Worm (Caenorhabditis elegans) whole organism, L4 larva: ENCODE data around the gene cyp-25A1.
"Not testable (repeated sequence)": the region's sequence is repeated elsewhere in the genome, so short reads cannot be mapped to it uniquely, and the experiment has no call there.

Experiments
- D1046.2 ChIP-seq: fragments of 200-800 bp; sonication (Bioruptor generic); IDR thresholded peaks from 2 replicates; pipeline ENCODE4 v1.3.6; 2022; ENCODE audit warnings: missing genetic modification characterization, missing compliant biosample characterization
- F26F4.8 ChIP-seq: fragments of 200-800 bp; sonication (Bioruptor generic); conservative IDR thresholded peaks from 2 replicates; pipeline ENCODE4 v1.3.6; 2022; ENCODE audit warnings: missing genetic modification characterization, missing compliant biosample characterization
- T20F7.1 ChIP-seq: fragments of 200-800 bp; sonication (Bioruptor generic); optimal IDR thresholded peaks from 2 replicates; lab custom pipeline; 2018; ENCODE audit warnings: mild to moderate bottlenecking, missing genetic modification characterization, missing compliant biosample characterization
- Y105C5A.15 ChIP-seq: fragments of 200-800 bp; sonication (Bioruptor generic); IDR thresholded peaks from 2 replicates; pipeline ENCODE4 v1.3.6; 2022; ENCODE audit warnings: missing genetic modification characterization, missing compliant biosample characterization
- Y48G9A.11 ChIP-seq: fragments of 200-800 bp; sonication (Bioruptor generic); IDR thresholded peaks from 2 replicates; pipeline ENCODE4 v1.3.6; 2022; ENCODE audit warnings: missing genetic modification reagents, missing genetic modification characterization, missing compliant biosample characterization
- ZK337.2 ChIP-seq: fragments of 200-800 bp; sonication (Bioruptor generic); IDR thresholded peaks from 2 replicates; pipeline ENCODE4 v1.3.6; 2022; ENCODE audit warnings: missing genetic modification reagents, missing genetic modification characterization, missing compliant biosample characterization
- aly-2 ChIP-seq: sonication (generic microtip); optimal IDR thresholded peaks from 2 replicates; lab custom pipeline; 2018; ENCODE audit warnings: missing biosample characterization, missing genetic modification characterization
- arid-1 ChIP-seq: fragments of 200-800 bp; sonication (Bioruptor generic); conservative IDR thresholded peaks from 2 replicates; pipeline ENCODE4 v1.3.6; 2022; ENCODE audit warnings: missing genetic modification reagents, missing genetic modification characterization, missing compliant biosample characterization
- ceh-20 ChIP-seq: fragments of 200-800 bp; sonication (Bioruptor generic); IDR thresholded peaks from 2 replicates; pipeline ENCODE4 v1.3.6; 2022; ENCODE audit warnings: missing genetic modification reagents, missing genetic modification characterization, missing compliant biosample characterization
- ctbp-1 ChIP-seq: fragments of 200-800 bp; sonication (Bioruptor generic); IDR thresholded peaks from 2 replicates; pipeline ENCODE4 v1.3.6; 2022; ENCODE audit warnings: missing genetic modification reagents, missing genetic modification characterization, missing compliant biosample characterization
- dmd-8 ChIP-seq: fragments of 200-800 bp; sonication (Bioruptor generic); IDR thresholded peaks from 2 replicates; pipeline ENCODE4 v1.3.6; 2022; ENCODE audit warnings: missing genetic modification characterization, missing compliant biosample characterization
- dmd-9 ChIP-seq: fragments of 200-800 bp; sonication (Bioruptor generic); IDR thresholded peaks from 2 replicates; pipeline ENCODE4 v1.3.6; 2022; ENCODE audit warnings: missing genetic modification reagents, missing genetic modification characterization, missing compliant biosample characterization
- egl-43 ChIP-seq: fragments of 200-800 bp; sonication (Bioruptor generic); IDR thresholded peaks from 2 replicates; pipeline ENCODE4 v1.3.6; 2022; ENCODE audit warnings: missing genetic modification reagents, missing genetic modification characterization, missing compliant biosample characterization
- fkh-10 ChIP-seq: fragments of 150-350 bp; optimal IDR thresholded peaks from 2 replicates; lab custom pipeline; 2014; ENCODE audit warnings: missing biosample characterization, missing genetic modification reagents, missing genetic modification characterization
- hif-1 ChIP-seq, 2 experiments: sonication (generic microtip); optimal IDR thresholded peaks; 2 replicates each; lab custom pipeline; 2016 to 2017; ENCODE audit warnings: missing compliant biosample characterization in 2 of 2, missing genetic modification characterization in 2 of 2, missing genetic modification reagents in 2 of 2, missing genotype in 2 of 2, mild to moderate bottlenecking in 1 of 2
- hlh-11 ChIP-seq: fragments of 200-800 bp; sonication (Bioruptor generic); optimal IDR thresholded peaks from 2 replicates; lab custom pipeline; 2018; ENCODE audit warnings: mild to moderate bottlenecking, missing genetic modification characterization, missing compliant biosample characterization
- hmg-1.1 ChIP-seq: fragments of 200-800 bp; sonication (Bioruptor generic); IDR thresholded peaks from 2 replicates; pipeline ENCODE4 v1.3.6; 2022; ENCODE audit warnings: missing genetic modification reagents, missing genetic modification characterization, missing compliant biosample characterization
- lim-7 ChIP-seq: fragments of 200-800 bp; sonication (Bioruptor generic); IDR thresholded peaks from 2 replicates; pipeline ENCODE4 v1.3.6; 2022; ENCODE audit warnings: missing genetic modification characterization, missing compliant biosample characterization
- lin-1 ChIP-seq: fragments of 200-800 bp; sonication (Bioruptor generic); IDR thresholded peaks from 2 replicates; pipeline ENCODE4 v1.3.6; 2022; ENCODE audit warnings: missing genetic modification reagents, missing genetic modification characterization, missing compliant biosample characterization
- lin-38 ChIP-seq: fragments of 200-800 bp; sonication (Bioruptor generic); IDR thresholded peaks from 2 replicates; pipeline ENCODE4 v1.3.6; 2022; ENCODE audit warnings: missing genetic modification reagents, missing genetic modification characterization, missing compliant biosample characterization
- lsy-2 ChIP-seq, 2 experiments: fragments of 150-350 bp in 1 of 2; sonication (generic microtip) in 1 of 2; optimal IDR thresholded peaks; 2 replicates each; lab custom pipeline; 2014 to 2017; ENCODE audit warnings: missing biosample characterization in 2 of 2, missing genetic modification characterization in 2 of 2
- nhr-10 ChIP-seq: fragments of 150-350 bp; optimal IDR thresholded peaks from 2 replicates; lab custom pipeline; 2014; ENCODE audit warnings: missing biosample characterization, missing genetic modification characterization
- nhr-102 ChIP-seq: sonication (generic microtip); optimal IDR thresholded peaks from 2 replicates; lab custom pipeline; 2016; ENCODE audit warnings: mild to moderate bottlenecking, missing genetic modification characterization, moderate library complexity, missing compliant biosample characterization
- nhr-11 ChIP-seq: fragments of 150-350 bp; optimal IDR thresholded peaks from 2 replicates; lab custom pipeline; 2014; ENCODE audit warnings: missing biosample characterization, missing genetic modification characterization
- nhr-28 ChIP-seq: fragments of 150-350 bp; optimal IDR thresholded peaks from 2 replicates; lab custom pipeline; 2014; ENCODE audit warnings: missing biosample characterization, missing genetic modification characterization
- nhr-6 ChIP-seq: fragments of 150-350 bp; optimal IDR thresholded peaks from 2 replicates; lab custom pipeline; 2014; ENCODE audit warnings: missing biosample characterization, missing genetic modification characterization
- pha-4 ChIP-seq, 2 experiments: fragments of 150-350 bp in 1 of 2; fragments of 200-800 bp in 1 of 2; sonication (Bioruptor generic) in 1 of 2; IDR thresholded peaks in 1 of 2; optimal IDR thresholded peaks in 1 of 2; 2 replicates each; pipeline versions ENCODE4 v1.3.6 to Lab custom; 2014 to 2022; ENCODE audit warnings: missing genetic modification characterization in 2 of 2, missing genetic modification reagents in 2 of 2, missing biosample characterization in 1 of 2, missing compliant biosample characterization in 1 of 2
- php-3 ChIP-seq: fragments of 200-800 bp; sonication (Bioruptor generic); IDR thresholded peaks from 2 replicates; pipeline ENCODE4 v1.3.6; 2022; ENCODE audit warnings: missing genetic modification reagents, missing genetic modification characterization, missing compliant biosample characterization
- set-16 ChIP-seq: fragments of 200-800 bp; sonication (Bioruptor generic); IDR thresholded peaks from 2 replicates; pipeline ENCODE4 v1.3.6; 2022; ENCODE audit warnings: missing genetic modification reagents, missing genetic modification characterization, missing compliant biosample characterization
- tag-97 ChIP-seq: fragments of 200-800 bp; sonication (Bioruptor generic); IDR thresholded peaks from 2 replicates; pipeline ENCODE4 v1.3.6; 2022; ENCODE audit warnings: missing genetic modification characterization, missing compliant biosample characterization
- unc-62 ChIP-seq, 3 experiments: fragments of 150-350 bp in 1 of 3; sonication (generic microtip); optimal IDR thresholded peaks in 2 of 3; peaks in 1 of 3; 1 replicate in 1 of 3; 2 replicates in 2 of 3; lab custom pipeline; 2014 to 2017; ENCODE audit warnings: missing biosample characterization in 3 of 3, missing genetic modification characterization in 3 of 3, missing genetic modification reagents in 3 of 3, missing genotype in 1 of 3
- vab-7 ChIP-seq: fragments of 200-800 bp; sonication (Bioruptor generic); IDR thresholded peaks from 2 replicates; pipeline ENCODE4 v1.3.6; 2022; ENCODE audit warnings: missing genetic modification reagents, missing genetic modification characterization, missing compliant biosample characterization
- zag-1 ChIP-seq: fragments of 150-350 bp; optimal IDR thresholded peaks from 2 replicates; lab custom pipeline; 2014; ENCODE audit warnings: missing biosample characterization, missing genetic modification characterization

cyp-25A1 gene

ce11 chrIII:3839635-3840034 lies 7.2 kb downstream of the cyp-25A1 start, which contains the start of gene cyp-25A3:
cyp-25A3 (minus strand) TSS chrIII:3839735.
- no peak for TF ChIP-seq fkh-10
- no peak for TF ChIP-seq hmg-1.1
- no peak for TF ChIP-seq nhr-10 (tag; lab: Kevin White, UChicago)
- no peak for TF ChIP-seq aly-2 (tag; lab: Kevin White, UChicago)
- TF ChIP-seq nhr-102 (tag; lab: Kevin White, UChicago), result no peak
- TF ChIP-seq dmd-9 (GFP tag; lab: Robert Waterston, UW), result no peak
- no peak for TF ChIP-seq nhr-11 (tag; lab: Kevin White, UChicago)
- peak; percentile 79 for TF ChIP-seq nhr-28

ce11 chrIII:3840279-3840678 lies 7.9 kb downstream of the cyp-25A1 start, which contains the start of gene C36A4.11:
C36A4.11 (plus strand) TSS chrIII:3840579.
- TF ChIP-seq nhr-6 (tag; lab: Kevin White, UChicago); hif-1 (tag; optimal IDR thresholded peaks at IDR 0.05; lab: Kevin White, UChicago); unc-62 (GFP tag; optimal IDR thresholded peaks at IDR 0.05 in 1 of 2; lab: Kevin White, UChicago); unc-62 (tag; optimal IDR thresholded peaks at IDR 0.05; lab: Kevin White, UChicago): not testable (repeated sequence)

- not testable (repeated sequence) for TF ChIP-seq zag-1 (tag; lab: Kevin White, UChicago); F26F4.8 (GFP tag; lab: Robert Waterston, UW); dmd-8
Measured at ce11 chrIII:3843514-3843913, 11.1 kb downstream of the cyp-25A1 start, which contains the start of gene C36A4.4. C36A4.4 (minus strand) TSS chrIII:3843614.

- TF ChIP-seq ctbp-1 (GFP tag; lab: Robert Waterston, UW) (0 out of 2 replicates have a peak, but pooled peaks have one; percentile 20), D1046.2 (GFP tag; lab: Robert Waterston, UW) (0 out of 2 replicates have a peak, but pooled peaks have one; percentile 56), dmd-8 (peak; percentile 57; the same call in 1 of the 2 replicates), arid-1 (GFP tag; lab: Robert Waterston, UW) (peak; percentile 29; the same call in 1 of the 2 replicates), lim-7 (GFP tag; lab: Robert Waterston, UW) (peak; percentile 54), pha-4 (GFP tag; IDR thresholded peaks at IDR 0.05; lab: Robert Waterston, UW) (0 out of 2 replicates have a peak, but pooled peaks have one; percentile 23), F26F4.8 (GFP tag; lab: Robert Waterston, UW) (0 out of 2 replicates have a peak, but pooled peaks have one; percentile 26)
- TF ChIP-seq pha-4 (tag; optimal IDR thresholded peaks at IDR 0.05; lab: Kevin White, UChicago), result not testable (repeated sequence)
Measured at ce11 chrIII:3844746-3845145, 12.4 kb downstream of the cyp-25A1 start, which contains the start of gene maph-1.3. maph-1.3 (plus strand) TSS chrIII:3844893.

ce11 chrIII:3845708-3846107 lies 13.3 kb downstream of the cyp-25A1 start:
- TF ChIP-seq set-16 (peak; percentile 92), pha-4 (GFP tag; IDR thresholded peaks at IDR 0.05; lab: Robert Waterston, UW) (peak; percentile 15; the same call in 1 of the 2 replicates), egl-43 (GFP tag; lab: Robert Waterston, UW) (peak; percentile 32; the same call in 1 of the 2 replicates)
- not testable (repeated sequence) for TF ChIP-seq pha-4 (tag; optimal IDR thresholded peaks at IDR 0.05; lab: Kevin White, UChicago)

ce11 chrIII:3852030-3852579 lies 19.7 kb downstream of the cyp-25A1 start, which contains the start of gene cyp-25A4:
cyp-25A4 (minus strand) TSS chrIII:3852080.
- TF ChIP-seq lin-1 (GFP tag; lab: Robert Waterston, UW) (0 out of 2 replicates have a peak, but pooled peaks have one; percentile 20), lin-38 (GFP tag; lab: Robert Waterston, UW) (peak; percentile 86)

- TF ChIP-seq pha-4 (GFP tag; IDR thresholded peaks at IDR 0.05; lab: Robert Waterston, UW), result peak; percentile 89
- not testable (repeated sequence) for TF ChIP-seq pha-4 (tag; optimal IDR thresholded peaks at IDR 0.05; lab: Kevin White, UChicago)
- peak; percentile 45; the same call in 1 of the 2 replicates for TF ChIP-seq arid-1 (GFP tag; lab: Robert Waterston, UW)
- TF ChIP-seq ctbp-1 (GFP tag; lab: Robert Waterston, UW), result peak; percentile 73; the same call in 1 of the 2 replicates
- TF ChIP-seq tag-97 (GFP tag; lab: Robert Waterston, UW), result 0 out of 2 replicates have a peak, but pooled peaks have one; percentile 69
- peak; percentile 93 for TF ChIP-seq vab-7 (GFP tag; lab: Robert Waterston, UW)
- TF ChIP-seq lin-38 (GFP tag; lab: Robert Waterston, UW), result peak; percentile 93
- TF ChIP-seq ZK337.2, result peak; percentile 94
- TF ChIP-seq egl-43 (GFP tag; lab: Robert Waterston, UW), result peak; percentile 80
- TF ChIP-seq lsy-2 (tag; optimal IDR thresholded peaks at IDR 0.05; lab: Kevin White, UChicago), result peak; percentile 14 to 87
- TF ChIP-seq hlh-11 (tag; lab: Kevin White, UChicago), result peak; percentile 38
- peak; percentile 84 for TF ChIP-seq lin-1 (GFP tag; lab: Robert Waterston, UW)
- peak; percentile 77 for TF ChIP-seq Y48G9A.11 (GFP tag; lab: Robert Waterston, UW)
- peak; percentile 98 for TF ChIP-seq dmd-9 (GFP tag; lab: Robert Waterston, UW)
- TF ChIP-seq ceh-20, result peak; percentile 94
- peak; percentile 89 for TF ChIP-seq D1046.2 (GFP tag; lab: Robert Waterston, UW)
- peak; percentile 67; the same call in 1 of the 2 replicates for TF ChIP-seq php-3 (GFP tag; lab: Robert Waterston, UW)
- 0 out of 2 replicates have a peak, but pooled peaks have one; percentile 62 for TF ChIP-seq Y105C5A.15 (GFP tag; lab: Robert Waterston, UW)
- TF ChIP-seq set-16, result peak; percentile 60; the same call in 1 of the 2 replicates
- peak; percentile 38 for TF ChIP-seq T20F7.1 (GFP tag; lab: Kevin White, UChicago)
Measured at ce11 chrIII:3854868-3855267, 22.5 kb downstream of the cyp-25A1 start.
